Worm (Caenorhabditis elegans): ENCODE data around the gene Y57G11A.4.

- no peak for TF ChIP-seq lin-39 (tag; optimal IDR thresholded peaks at IDR 0.05)
- TF ChIP-seq nhr-129 (tag; optimal IDR thresholded peaks at IDR 0.05): no peak
- no peak for TF ChIP-seq nhr-237 (tag; optimal IDR thresholded peaks at IDR 0.05)
- no peak for TF ChIP-seq lin-11 (tag; optimal IDR thresholded peaks at IDR 0.05)
- TF ChIP-seq blmp-1 (tag; optimal IDR thresholded peaks at IDR 0.05; ENCODE audit: insufficient read depth): no peak
- TF ChIP-seq zag-1 (tag; optimal IDR thresholded peaks at IDR 0.05): no peak
- TF ChIP-seq aly-2 (tag; optimal IDR thresholded peaks at IDR 0.05): no peak
- TF ChIP-seq ztf-11 (tag; optimal IDR thresholded peaks at IDR 0.05): no peak
- TF ChIP-seq nhr-12 (tag; optimal IDR thresholded peaks at IDR 0.05): no peak
- TF ChIP-seq nhr-77 (tag; optimal IDR thresholded peaks at IDR 0.05): no peak
- no peak for TF ChIP-seq mbf-1 (tag; optimal IDR thresholded peaks at IDR 0.05)
- no peak for TF ChIP-seq F13H6.1 (tag; optimal IDR thresholded peaks at IDR 0.05)
- TF ChIP-seq egl-27 (tag; optimal IDR thresholded peaks at IDR 0.05): no peak
These were observed 14.4 kb downstream of the Y57G11A.4 start for ce11 chrIV:14496494-14496893.

All from whole organism, L2 larva.